Worm (Caenorhabditis elegans) whole organism, L3 larva: ENCODE results near the gene C53B7.3.
A peak's percentile ranks its signal among the peaks of the same experiment; 100 is the strongest.

Experiments
- R02D3.7 ChIP-seq: fragments of 150-350 bp; optimal IDR thresholded peaks from 2 replicates; lab custom pipeline; 2014; ENCODE audit warnings: missing biosample characterization, missing genetic modification characterization
- ZK546.5 ChIP-seq: sonication (generic microtip); optimal IDR thresholded peaks from 2 replicates; lab custom pipeline; 2017; ENCODE audit warnings: missing biosample characterization, missing genetic modification characterization
- aly-2 ChIP-seq: fragments of 150-350 bp; optimal IDR thresholded peaks from 2 replicates; lab custom pipeline; 2014; ENCODE audit warnings: missing biosample characterization, missing genetic modification characterization
- ama-1 ChIP-seq: fragments of 150-350 bp; optimal IDR thresholded peaks from 2 replicates; lab custom pipeline; 2018
- ceh-16 ChIP-seq: sonication (generic microtip); optimal IDR thresholded peaks from 2 replicates; lab custom pipeline; 2017; ENCODE audit warnings: missing biosample characterization, missing genetic modification characterization
- ceh-28 ChIP-seq: fragments of 150-350 bp; optimal IDR thresholded peaks from 2 replicates; lab custom pipeline; 2014; ENCODE audit warnings: missing biosample characterization, missing genetic modification reagents, missing genetic modification characterization
- ceh-82 ChIP-seq: fragments of 150-350 bp; optimal IDR thresholded peaks from 2 replicates; lab custom pipeline; 2014; ENCODE audit warnings: missing biosample characterization, missing genetic modification characterization
- ceh-9 ChIP-seq: sonication (generic microtip); optimal IDR thresholded peaks from 2 replicates; lab custom pipeline; 2018; ENCODE audit warnings: missing biosample characterization, missing genetic modification characterization
- daf-12 ChIP-seq: fragments of 150-350 bp; optimal IDR thresholded peaks from 2 replicates; lab custom pipeline; 2014; ENCODE audit warnings: missing biosample characterization, missing genetic modification reagents, missing genetic modification characterization
- egl-27 ChIP-seq: sonication (generic microtip); optimal IDR thresholded peaks from 4 replicates; lab custom pipeline; 2017; ENCODE audit warnings: missing biosample characterization, missing genetic modification reagents, missing genetic modification characterization
- egl-5 ChIP-seq: fragments of 150-350 bp; optimal IDR thresholded peaks from 2 replicates; lab custom pipeline; 2017; ENCODE audit warnings: missing biosample characterization, missing genetic modification reagents, missing genetic modification characterization, inconsistent platforms
- elt-1 ChIP-seq: fragments of 150-350 bp; optimal IDR thresholded peaks from 2 replicates; lab custom pipeline; 2014; ENCODE audit warnings: missing biosample characterization, missing genetic modification characterization
- elt-2 ChIP-seq: sonication (generic microtip); optimal IDR thresholded peaks from 2 replicates; lab custom pipeline; 2016; ENCODE audit warnings: missing genetic modification reagents, mild to moderate bottlenecking, missing genetic modification characterization, missing compliant biosample characterization
- elt-3 ChIP-seq, 3 experiments: fragments of 150-350 bp in 1 of 3; sonication (generic microtip) in 2 of 3; optimal IDR thresholded peaks; 2 replicates in 2 of 3; 4 replicates in 1 of 3; lab custom pipeline; 2014 to 2017; ENCODE audit warnings: missing biosample characterization in 3 of 3, missing genetic modification characterization in 3 of 3
- fkh-10 ChIP-seq: sonication (generic microtip); optimal IDR thresholded peaks from 2 replicates; lab custom pipeline; 2017; ENCODE audit warnings: missing biosample characterization, missing genetic modification reagents, missing genetic modification characterization
- fkh-2 ChIP-seq: fragments of 150-350 bp; optimal IDR thresholded peaks from 2 replicates; lab custom pipeline; 2014; ENCODE audit warnings: missing biosample characterization, missing genetic modification reagents, missing genetic modification characterization
- fos-1 ChIP-seq: fragments of 150-350 bp; optimal IDR thresholded peaks from 2 replicates; lab custom pipeline; 2014; ENCODE audit warnings: missing biosample characterization, missing genetic modification characterization
- hmg-11 ChIP-seq: sonication (generic microtip); optimal IDR thresholded peaks from 2 replicates; lab custom pipeline; 2016; ENCODE audit warnings: missing genetic modification characterization, missing compliant biosample characterization
- jun-1 ChIP-seq: fragments of 150-350 bp; optimal IDR thresholded peaks from 2 replicates; lab custom pipeline; 2014; ENCODE audit warnings: missing biosample characterization, missing genetic modification reagents, missing genetic modification characterization
- lin-15B ChIP-seq: fragments of 150-350 bp; optimal IDR thresholded peaks from 2 replicates; lab custom pipeline; 2014; ENCODE audit warnings: missing biosample characterization, missing genetic modification characterization
- lin-39 ChIP-seq: fragments of 150-350 bp; optimal IDR thresholded peaks from 2 replicates; lab custom pipeline; 2018; ENCODE audit warnings: missing biosample characterization, missing genetic modification reagents, missing genetic modification characterization
- mdl-1 ChIP-seq: fragments of 150-350 bp; optimal IDR thresholded peaks from 2 replicates; lab custom pipeline; 2014; ENCODE audit warnings: missing biosample characterization, missing genetic modification characterization
- nfya-1 ChIP-seq: sonication (generic microtip); optimal IDR thresholded peaks from 2 replicates; lab custom pipeline; 2017; ENCODE audit warnings: missing genetic modification characterization, mild to moderate bottlenecking, missing compliant biosample characterization, antibody characterized with exemption, moderate library complexity; ENCODE audit not compliant: insufficient read depth
- nhr-11 ChIP-seq: fragments of 150-350 bp; optimal IDR thresholded peaks from 2 replicates; lab custom pipeline; 2014; ENCODE audit warnings: missing biosample characterization, missing genetic modification characterization
- nhr-12 ChIP-seq: fragments of 150-350 bp; optimal IDR thresholded peaks from 2 replicates; lab custom pipeline; 2014; ENCODE audit warnings: missing biosample characterization, missing genetic modification characterization
- nhr-237 ChIP-seq: fragments of 150-350 bp; optimal IDR thresholded peaks from 2 replicates; lab custom pipeline; 2014; ENCODE audit warnings: missing biosample characterization, missing genetic modification characterization
- nhr-43 ChIP-seq: sonication (generic microtip); optimal IDR thresholded peaks from 2 replicates; lab custom pipeline; 2016; ENCODE audit warnings: mild to moderate bottlenecking, missing genetic modification characterization, missing compliant biosample characterization; ENCODE audit not compliant: poor library complexity, severe bottlenecking
- nhr-67 ChIP-seq: fragments of 150-350 bp; optimal IDR thresholded peaks from 2 replicates; lab custom pipeline; 2014; ENCODE audit warnings: missing biosample characterization, missing genetic modification characterization
- nhr-76 ChIP-seq: fragments of 150-350 bp; sonication (generic microtip); optimal IDR thresholded peaks from 5 replicates; lab custom pipeline; 2014; ENCODE audit warnings: missing biosample characterization, missing genetic modification characterization
- nhr-77 ChIP-seq: fragments of 150-350 bp; optimal IDR thresholded peaks from 2 replicates; lab custom pipeline; 2014; ENCODE audit warnings: missing biosample characterization, missing genetic modification characterization
- pha-4 ChIP-seq: fragments of 150-350 bp; optimal IDR thresholded peaks from 2 replicates; lab custom pipeline; 2014; ENCODE audit warnings: missing biosample characterization, missing genetic modification reagents, missing genetic modification characterization
- pqm-1 ChIP-seq: fragments of 150-350 bp; optimal IDR thresholded peaks from 2 replicates; lab custom pipeline; 2017; ENCODE audit warnings: missing biosample characterization, missing genetic modification characterization, inconsistent platforms
- sea-2 ChIP-seq: fragments of 150-350 bp; sonication (generic microtip); optimal IDR thresholded peaks from 4 replicates; lab custom pipeline; 2014; ENCODE audit warnings: missing biosample characterization, missing genetic modification reagents, missing genetic modification characterization
- skn-1 ChIP-seq: fragments of 150-350 bp; optimal IDR thresholded peaks from 2 replicates; lab custom pipeline; 2014; ENCODE audit warnings: missing biosample characterization, missing genetic modification characterization
- snpc-4 ChIP-seq: fragments of 150-350 bp; optimal IDR thresholded peaks from 2 replicates; lab custom pipeline; 2014; ENCODE audit warnings: missing biosample characterization, missing genetic modification characterization
- tbx-2 ChIP-seq: sonication (generic microtip); optimal IDR thresholded peaks from 2 replicates; lab custom pipeline; 2016; ENCODE audit warnings: mild to moderate bottlenecking, missing genetic modification characterization, missing compliant biosample characterization
- unc-62 ChIP-seq: fragments of 150-350 bp; sonication (generic microtip); optimal IDR thresholded peaks from 4 replicates; lab custom pipeline; 2014; ENCODE audit warnings: missing biosample characterization, missing genetic modification reagents, missing genetic modification characterization
- zag-1 ChIP-seq: fragments of 150-350 bp; optimal IDR thresholded peaks from 2 replicates; lab custom pipeline; 2014; ENCODE audit warnings: missing biosample characterization, missing genetic modification characterization
- ztf-4 ChIP-seq: fragments of 150-350 bp; optimal IDR thresholded peaks from 2 replicates; lab custom pipeline; 2014; ENCODE audit warnings: missing biosample characterization, missing genetic modification characterization

Gene C53B7.3

DNA sequence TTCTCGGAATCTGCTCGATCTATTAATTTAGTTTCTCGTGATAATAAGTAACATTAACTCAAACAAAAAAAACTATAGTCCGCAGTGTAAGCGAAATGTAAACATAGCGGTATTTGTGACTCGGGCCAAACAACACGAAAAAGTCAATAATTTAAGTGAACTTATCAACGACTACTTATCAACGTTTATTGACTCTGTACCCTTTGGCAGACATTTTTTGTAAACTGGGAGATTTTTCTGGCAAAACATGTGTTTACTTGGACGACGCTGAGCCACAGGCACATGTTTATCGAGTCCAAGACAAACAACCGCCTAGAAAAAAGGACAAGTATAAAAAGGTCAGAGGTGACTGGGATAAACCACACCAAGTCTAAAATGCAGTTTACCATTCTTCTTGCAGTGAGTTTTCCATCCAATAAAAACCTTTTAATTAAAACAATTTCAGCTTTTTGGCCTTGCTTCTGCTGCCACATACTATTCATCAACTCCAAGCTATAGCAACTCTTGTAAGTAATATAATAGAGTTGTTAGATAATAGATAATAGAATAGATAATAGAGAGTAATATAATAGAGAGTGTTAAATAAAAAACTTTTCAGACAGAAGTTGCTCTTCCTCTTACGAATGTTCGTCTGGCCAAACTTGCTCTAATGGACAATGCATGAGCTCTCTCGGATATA lies at the start of gene C53B7.3:
Gene C53B7.3 (plus strand): TSS at position 362 of the 679 bp plus-strand sequence.
- TF ChIP-seq hmg-11 (tag; lab: Kevin White, UChicago) (no peak), pha-4 (tag; lab: Kevin White, UChicago) (peak; percentile 95)

- peak; percentile 81 for TF ChIP-seq elt-1 (tag; lab: Kevin White, UChicago)
- no peak for TF ChIP-seq unc-62 (GFP tag; lab: Kevin White, UChicago)
These were observed 48.6 kb upstream of the C53B7.3 start for ce11 chrX:6795843-6796521.

- TF ChIP-seq sea-2 (GFP tag; lab: Kevin White, UChicago) (no peak), pqm-1 (tag; lab: Kevin White, UChicago) (peak; percentile 1), R02D3.7 (no peak), elt-2 (tag; lab: Kevin White, UChicago) (peak; percentile 48), elt-1 (tag; lab: Kevin White, UChicago) (no peak), hmg-11 (tag; lab: Kevin White, UChicago) (no peak)
These were observed 44.8 kb upstream of the C53B7.3 start, which contains the start of gene M03A8.3 for ce11 chrX:6799776-6800175. M03A8.3 (plus strand) TSS chrX:6800053.

DNA sequence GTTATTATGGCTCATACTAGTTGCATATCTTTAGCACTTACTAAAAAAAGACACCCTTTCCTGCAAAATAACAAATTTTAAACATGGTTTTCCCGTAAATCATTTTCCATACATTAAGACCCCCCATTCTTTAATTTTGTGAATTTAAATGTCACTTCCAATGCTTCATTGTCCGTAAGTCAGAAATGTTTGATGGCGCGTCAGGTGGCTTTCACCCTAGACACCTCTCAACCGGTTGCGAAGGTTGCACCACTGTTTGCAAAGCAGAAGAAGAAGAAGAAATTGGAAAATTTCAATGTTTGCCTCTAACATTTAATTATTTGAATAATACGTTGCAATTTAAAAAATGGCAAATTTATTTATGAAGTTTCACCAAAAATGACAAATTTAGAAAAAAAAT lies 43.0 kb upstream of the C53B7.3 start:
- TF ChIP-seq skn-1 (tag; lab: Kevin White, UChicago) (no peak), nhr-67 (tag; lab: Kevin White, UChicago) (no peak)

DNA sequence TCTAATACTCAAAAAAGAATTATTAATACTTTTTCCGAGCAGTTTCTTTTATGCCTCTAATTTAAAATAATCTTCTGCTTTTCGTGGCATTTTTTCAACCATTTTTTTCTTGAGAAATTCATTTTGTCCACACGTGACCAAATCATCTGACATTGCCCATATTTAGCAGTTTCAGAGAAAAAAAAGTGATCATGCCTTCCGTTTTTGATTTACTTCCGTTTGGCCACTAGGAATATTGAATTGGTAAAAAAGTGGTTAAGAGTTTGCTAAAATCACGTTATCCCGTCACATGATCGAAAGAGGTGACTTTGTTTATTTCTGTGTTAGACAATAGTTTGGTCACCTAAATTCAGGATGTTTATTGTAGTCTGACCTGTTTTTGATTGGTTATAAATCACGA lies 40.1 kb upstream of the C53B7.3 start:
- TF ChIP-seq R02D3.7 (no peak), lin-15B (tag; lab: Kevin White, UChicago) (no peak), nhr-77 (tag; lab: Kevin White, UChicago) (no peak), ama-1 (lab: Kevin White, UChicago) (no peak), nhr-67 (tag; lab: Kevin White, UChicago) (no peak), nhr-12 (tag; lab: Kevin White, UChicago) (no peak), daf-12 (tag; lab: Kevin White, UChicago) (no peak)

ce11 chrX:6804857-6805256 lies 39.7 kb upstream of the C53B7.3 start:
- TF ChIP-seq ama-1 (lab: Kevin White, UChicago) (peak; percentile 46), sea-2 (GFP tag; lab: Kevin White, UChicago) (no peak), lin-39 (no peak), ztf-4 (tag; lab: Kevin White, UChicago) (no peak), egl-27 (tag; lab: Kevin White, UChicago) (no peak), nhr-237 (tag; lab: Kevin White, UChicago) (no peak), ceh-28 (tag; lab: Kevin White, UChicago) (peak; percentile 68), skn-1 (tag; lab: Kevin White, UChicago) (peak; percentile 51), fkh-2 (tag; lab: Kevin White, UChicago) (no peak), mdl-1 (tag; lab: Kevin White, UChicago) (no peak), elt-1 (tag; lab: Kevin White, UChicago) (no peak), pqm-1 (tag; lab: Kevin White, UChicago) (peak; percentile 79), aly-2 (tag; lab: Kevin White, UChicago) (no peak), nhr-67 (tag; lab: Kevin White, UChicago) (no peak), egl-5 (tag; lab: Kevin White, UChicago) (peak; percentile 69), ceh-82 (tag; lab: Kevin White, UChicago) (no peak), nhr-12 (tag; lab: Kevin White, UChicago) (no peak), elt-3 (tag; optimal IDR thresholded peaks at IDR 0.05; lab: Kevin White, UChicago) (no peak), nhr-11 (tag; lab: Kevin White, UChicago) (no peak), fkh-10 (GFP tag; lab: Kevin White, UChicago) (no peak), snpc-4 (tag; lab: Kevin White, UChicago) (peak; percentile 4), zag-1 (tag; lab: Kevin White, UChicago) (no peak), tbx-2 (tag; lab: Kevin White, UChicago) (no peak), ceh-16 (tag; lab: Kevin White, UChicago) (no peak), ceh-9 (tag; lab: Kevin White, UChicago) (no peak), jun-1 (peak; percentile 70), nfya-1 (tag; lab: Kevin White, UChicago) (peak; percentile 80), fos-1 (tag; lab: Kevin White, UChicago) (no peak), lin-15B (tag; lab: Kevin White, UChicago) (peak; percentile 44), nhr-43 (tag; lab: Kevin White, UChicago) (no peak), ZK546.5 (tag; lab: Kevin White, UChicago) (no peak), R02D3.7 (no peak), nhr-76 (tag; lab: Kevin White, UChicago) (no peak), unc-62 (GFP tag; lab: Kevin White, UChicago) (no peak), elt-2 (tag; lab: Kevin White, UChicago) (peak; percentile 85)
